Fruit fly (Drosophila melanogaster) whole organism, embryonic: Measurements from ENCODE around the gene Ir68b.

Experiments
- CG1024 ChIP-seq: fragments of 200-800 bp; sonication (Bioruptor generic); IDR thresholded peaks from 2 replicates; pipeline ENCODE4 v1.3.6; 2022; ENCODE audit warnings: missing biosample characterization, missing genetic modification characterization
- CG10274 ChIP-seq: fragments of 200-800 bp; sonication (Bioruptor generic); optimal IDR thresholded peaks from 3 replicates; lab custom pipeline; 2017; ENCODE audit warnings: missing biosample characterization, mild to moderate bottlenecking, missing genetic modification characterization
- CG12219 ChIP-seq: fragments of 200-800 bp; sonication (Bioruptor generic); optimal IDR thresholded peaks from 3 replicates; lab custom pipeline; 2018; ENCODE audit warnings: missing biosample characterization, mild to moderate bottlenecking, missing genetic modification characterization
- CG14965 ChIP-seq: fragments of 200-800 bp; sonication (Bioruptor generic); optimal IDR thresholded peaks from 2 replicates; lab custom pipeline; 2016; ENCODE audit warnings: missing biosample characterization, missing genetic modification characterization, borderline replicate concordance
- CG1647 ChIP-seq: fragments of 200-800 bp; sonication (Bioruptor generic); optimal IDR thresholded peaks from 3 replicates; lab custom pipeline; 2016; ENCODE audit warnings: missing biosample characterization, missing genetic modification characterization
- CG16813 ChIP-seq: fragments of 200-800 bp; sonication (Bioruptor generic); IDR thresholded peaks from 3 replicates; pipeline ENCODE4 v1.3.6; 2022; ENCODE audit warnings: missing biosample characterization, missing genetic modification characterization; ENCODE audit not compliant: partially characterized antibody
- CG17328 ChIP-seq: fragments of 200-800 bp; sonication (Bioruptor generic); IDR thresholded peaks from 2 replicates; pipeline ENCODE4 v1.3.6; 2022; ENCODE audit warnings: missing biosample characterization, missing genetic modification characterization
- CG17385 ChIP-seq: fragments of 200-800 bp; sonication (Bioruptor generic); optimal IDR thresholded peaks from 3 replicates; lab custom pipeline; 2018; ENCODE audit warnings: missing biosample characterization, mild to moderate bottlenecking, missing genetic modification characterization
- CG17568 ChIP-seq: fragments of 200-800 bp; sonication (Bioruptor generic); optimal IDR thresholded peaks from 2 replicates; lab custom pipeline; 2018; ENCODE audit warnings: missing biosample characterization, mild to moderate bottlenecking, missing genetic modification characterization, moderate library complexity
- CG30403 ChIP-seq: fragments of 200-800 bp; sonication (Bioruptor generic); optimal IDR thresholded peaks from 3 replicates; lab custom pipeline; 2016; ENCODE audit warnings: missing biosample characterization, missing genetic modification characterization
- CG3163 ChIP-seq: fragments of 200-800 bp; sonication (Bioruptor generic); optimal IDR thresholded peaks from 3 replicates; lab custom pipeline; 2016; ENCODE audit warnings: missing biosample characterization, missing genetic modification characterization
- CG33557 ChIP-seq: fragments of 200-800 bp; sonication (Bioruptor generic); optimal IDR thresholded peaks from 2 replicates; lab custom pipeline; 2019; ENCODE audit warnings: missing biosample characterization, mild to moderate bottlenecking, missing genetic modification characterization, moderate library complexity
- CG3847 ChIP-seq: fragments of 200-800 bp; sonication (Bioruptor generic); IDR thresholded peaks from 2 replicates; pipeline ENCODE4 v1.3.6; 2022; ENCODE audit warnings: missing biosample characterization, missing genetic modification characterization
- CG4424 ChIP-seq: fragments of 200-800 bp; sonication (Bioruptor generic); optimal IDR thresholded peaks from 3 replicates; lab custom pipeline; 2016; ENCODE audit warnings: missing biosample characterization, missing genetic modification characterization
- CG4730 ChIP-seq: fragments of 200-800 bp; sonication (Bioruptor generic); IDR thresholded peaks from 2 replicates; pipeline ENCODE4 v1.3.6; 2022; ENCODE audit warnings: missing biosample characterization, missing genetic modification characterization
- CG6654 ChIP-seq: fragments of 200-800 bp; sonication (Bioruptor generic); optimal IDR thresholded peaks from 2 replicates; lab custom pipeline; 2017; ENCODE audit warnings: missing biosample characterization, mild to moderate bottlenecking, missing genetic modification characterization
- CG8089 ChIP-seq: fragments of 200-800 bp; sonication (Bioruptor generic); optimal IDR thresholded peaks from 3 replicates; lab custom pipeline; 2016; ENCODE audit warnings: missing biosample characterization, missing genetic modification characterization
- CTCF ChIP-seq: fragments of 200-800 bp; sonication (Bioruptor generic); optimal IDR thresholded peaks from 2 replicates; lab custom pipeline; 2017; ENCODE audit warnings: missing biosample characterization, mild to moderate bottlenecking, missing genetic modification characterization, moderate library complexity
- D ChIP-seq, 2 experiments: fragments of 200-800 bp in 1 of 2; fragments of >200 bp in 1 of 2; sonication (Bioruptor generic) in 1 of 2; optimal IDR thresholded peaks; 2 replicates in 1 of 2; 3 replicates in 1 of 2; lab custom pipeline; 2017; ENCODE audit warnings: mild to moderate bottlenecking in 1 of 2, missing biosample characterization in 1 of 2, missing genetic modification characterization in 1 of 2, missing genetic modification reagents in 1 of 2
- D19A ChIP-seq: fragments of 200-800 bp; optimal IDR thresholded peaks from 3 replicates; lab custom pipeline; 2019; ENCODE audit warnings: missing biosample characterization, mild to moderate bottlenecking, missing genetic modification characterization, moderate library complexity
- Dbx ChIP-seq: fragments of 200-800 bp; sonication (Bioruptor generic); IDR thresholded peaks from 3 replicates; pipeline ENCODE4 v1.3.6; 2022; ENCODE audit warnings: missing biosample characterization, missing genetic modification characterization
- Dip2 ChIP-seq: fragments of 200-800 bp; sonication (Bioruptor generic); IDR thresholded peaks from 2 replicates; pipeline ENCODE4 v1.3.6; 2022; ENCODE audit warnings: missing biosample characterization, missing genetic modification characterization
- Dp ChIP-seq: fragments of 200-800 bp; sonication (Bioruptor generic); optimal IDR thresholded peaks from 2 replicates; lab custom pipeline; 2018; ENCODE audit warnings: missing biosample characterization, mild to moderate bottlenecking, missing genetic modification characterization, moderate library complexity
- HmgD ChIP-seq: fragments of 200-800 bp; sonication (Bioruptor generic); optimal IDR thresholded peaks from 3 replicates; lab custom pipeline; 2016; ENCODE audit warnings: missing biosample characterization, missing genetic modification characterization
- Hr3 ChIP-seq: fragments of 200-800 bp; sonication (Bioruptor generic); optimal IDR thresholded peaks from 3 replicates; lab custom pipeline; 2016; ENCODE audit warnings: missing biosample characterization, missing genetic modification characterization
- MBD-R2 ChIP-seq: fragments of 200-800 bp; sonication (Bioruptor generic); IDR thresholded peaks from 2 replicates; pipeline ENCODE4 v1.3.6; 2022; ENCODE audit warnings: missing biosample characterization, missing genetic modification characterization
- MTF-1 ChIP-seq: fragments of 200-800 bp; sonication (Bioruptor generic); optimal IDR thresholded peaks from 2 replicates; lab custom pipeline; 2018; ENCODE audit warnings: missing biosample characterization, mild to moderate bottlenecking, missing genetic modification characterization, borderline replicate concordance
- Sox102F ChIP-seq: fragments of 200-800 bp; sonication (Bioruptor generic); optimal IDR thresholded peaks from 2 replicates; lab custom pipeline; 2018; ENCODE audit warnings: missing biosample characterization, mild to moderate bottlenecking, missing genetic modification characterization, moderate library complexity
- al ChIP-seq: fragments of 200-800 bp; sonication (Bioruptor generic); IDR thresholded peaks from 2 replicates; pipeline ENCODE4 v1.3.6; 2022; ENCODE audit warnings: missing biosample characterization, missing genetic modification characterization
- cato ChIP-seq: fragments of 200-800 bp; sonication (Bioruptor generic); optimal IDR thresholded peaks from 2 replicates; lab custom pipeline; 2016; ENCODE audit warnings: missing biosample characterization, missing genetic modification characterization, borderline replicate concordance
- chif ChIP-seq, 2 experiments: fragments of 200-800 bp; sonication (Bioruptor generic); optimal IDR thresholded peaks; 3 replicates each; lab custom pipeline; 2016; ENCODE audit warnings: missing biosample characterization in 2 of 2, missing genetic modification characterization in 2 of 2
- dmrt11E ChIP-seq: fragments of 200-800 bp; sonication (Bioruptor generic); optimal IDR thresholded peaks from 3 replicates; lab custom pipeline; 2018; ENCODE audit warnings: missing biosample characterization, mild to moderate bottlenecking, missing genetic modification characterization, moderate library complexity
- eyg ChIP-seq: fragments of 200-800 bp; sonication (Bioruptor generic); optimal IDR thresholded peaks from 3 replicates; lab custom pipeline; 2016; ENCODE audit warnings: missing biosample characterization, missing genetic modification characterization
- fd3F ChIP-seq: fragments of 200-800 bp; sonication (Bioruptor generic); optimal IDR thresholded peaks from 2 replicates; lab custom pipeline; 2018; ENCODE audit warnings: missing biosample characterization, mild to moderate bottlenecking, missing genetic modification characterization, moderate library complexity
- gro ChIP-seq: fragments of 200-800 bp; sonication (Bioruptor generic); optimal IDR thresholded peaks from 2 replicates; lab custom pipeline; 2016; ENCODE audit warnings: missing biosample characterization, missing genetic modification characterization
- gt ChIP-seq: fragments of 200-800 bp; sonication (Bioruptor generic); IDR thresholded peaks from 2 replicates; pipeline ENCODE4 v1.3.6; 2022; ENCODE audit warnings: missing biosample characterization, missing genetic modification characterization
- kah ChIP-seq: fragments of 200-800 bp; sonication (Bioruptor generic); optimal IDR thresholded peaks from 2 replicates; lab custom pipeline; 2018; ENCODE audit warnings: missing biosample characterization, mild to moderate bottlenecking, missing genetic modification characterization
- kni ChIP-seq: fragments of 200-800 bp; sonication (Bioruptor generic); optimal IDR thresholded peaks from 3 replicates; lab custom pipeline; 2017; ENCODE audit warnings: mild to moderate bottlenecking, missing biosample characterization, missing genetic modification reagents, missing genetic modification characterization
- lab ChIP-seq: fragments of 200-800 bp; sonication (Bioruptor generic); optimal IDR thresholded peaks from 3 replicates; lab custom pipeline; 2017; ENCODE audit warnings: missing biosample characterization, missing genetic modification characterization, mild to moderate bottlenecking, moderate library complexity, missing genetic modification reagents
- odd ChIP-seq: fragments of 200-800 bp; sonication (Bioruptor generic); optimal IDR thresholded peaks from 2 replicates; lab custom pipeline; 2017; ENCODE audit warnings: missing biosample characterization, mild to moderate bottlenecking, missing genetic modification characterization
- pb ChIP-seq: fragments of 200-800 bp; sonication (Bioruptor generic); optimal IDR thresholded peaks from 3 replicates; lab custom pipeline; 2016; ENCODE audit warnings: missing biosample characterization, missing genetic modification characterization
- psq ChIP-seq: fragments of 200-800 bp; sonication (Bioruptor generic); optimal IDR thresholded peaks from 2 replicates; lab custom pipeline; 2017; ENCODE audit warnings: missing biosample characterization, missing genetic modification characterization
- sc ChIP-seq, 3 experiments: fragments of >200 bp in 2 of 3; fragments of 200-800 bp in 1 of 3; sonication (Bioruptor generic) in 1 of 3; optimal IDR thresholded peaks; 2 replicates in 2 of 3; 3 replicates in 1 of 3; lab custom pipeline; 2017; ENCODE audit warnings: mild to moderate bottlenecking in 1 of 3, missing biosample characterization in 1 of 3, missing genetic modification characterization in 1 of 3, missing genetic modification reagents in 1 of 3
- sna ChIP-seq: fragments of 200-800 bp; sonication (Bioruptor generic); IDR thresholded peaks from 2 replicates; pipeline ENCODE4 v1.3.6; 2022; ENCODE audit warnings: missing biosample characterization, missing genetic modification characterization; ENCODE audit not compliant: partially characterized antibody
- tgo ChIP-seq: fragments of 200-800 bp; sonication (Bioruptor generic); IDR thresholded peaks from 3 replicates; pipeline ENCODE4 v1.3.6; 2022; ENCODE audit warnings: missing biosample characterization, missing genetic modification characterization
- trh ChIP-seq: fragments of 200-800 bp; sonication (Bioruptor generic); optimal IDR thresholded peaks from 2 replicates; lab custom pipeline; 2016; ENCODE audit warnings: missing biosample characterization, missing genetic modification characterization
- ttk ChIP-seq: fragments of 200-800 bp; sonication (Bioruptor generic); IDR thresholded peaks from 2 replicates; pipeline ENCODE4 v2.1.2; 2022; ENCODE audit warnings: missing biosample characterization, missing genetic modification characterization
- wdn ChIP-seq: fragments of 200-800 bp; sonication (Bioruptor generic); IDR thresholded peaks from 2 replicates; pipeline ENCODE4 v1.3.6; 2022; ENCODE audit warnings: missing biosample characterization, missing genetic modification characterization
- wor ChIP-seq: fragments of 200-800 bp; sonication (Bioruptor generic); IDR thresholded peaks from 2 replicates; pipeline ENCODE4 v1.3.6; 2022; ENCODE audit warnings: missing biosample characterization, missing genetic modification characterization
- zen2 ChIP-seq: fragments of 200-800 bp; sonication (Bioruptor generic); IDR thresholded peaks from 3 replicates; pipeline ENCODE4 v1.3.6; 2022; ENCODE audit warnings: missing biosample characterization, missing genetic modification characterization; ENCODE audit not compliant: partially characterized antibody

Ir68b gene

dm6 chr3L:12139232-12139698, 12.1 kb upstream of the Ir68b start (continued):
- TF ChIP-seq gt (GFP tag; lab: Robert Waterston, UW) (no peak), MTF-1 (GFP tag; lab: Kevin White, UChicago) (no peak), CG4424 (peak; percentile 44), Sox102F (no peak), zen2 (GFP tag; lab: Robert Waterston, UW) (no peak), CG1024 (GFP tag; lab: Robert Waterston, UW) (no peak), kni (GFP tag; lab: Kevin White, UChicago) (no peak), lab (GFP tag; lab: Kevin White, UChicago) (peak; percentile 70), CG17328 (0 out of 2 replicates have a peak, but pooled peaks have one; percentile 26), CG17568 (no peak), CG14965 (GFP tag; lab: Kevin White, UChicago) (no peak), psq (GFP tag; lab: Kevin White, UChicago) (no peak), eyg (GFP tag; lab: Kevin White, UChicago) (no peak), fd3F (GFP tag; lab: Kevin White, UChicago) (peak; percentile 31), CG30403 (peak; percentile 56), CTCF (no peak), D (optimal IDR thresholded peaks at IDR 0.05; lab: Kevin White, UChicago) (no peak), D (GFP tag; optimal IDR thresholded peaks at IDR 0.05; lab: Kevin White, UChicago) (peak; percentile 35), CG4730 (no peak), trh (GFP tag; lab: Kevin White, UChicago) (no peak), CG16813 (no peak), chif (GFP tag; optimal IDR thresholded peaks at IDR 0.05; lab: Kevin White, UChicago) (no peak), al (GFP tag; lab: Robert Waterston, UW) (0 out of 2 replicates have a peak, but pooled peaks have one; percentile 11), odd (peak; percentile 19), wor (GFP tag; lab: Robert Waterston, UW) (no peak), Dp (no peak), D19A (tag; lab: Kevin White, UChicago) (peak; percentile 17), tgo (GFP tag; lab: Robert Waterston, UW) (peak; percentile 50; the same call in 2 of the 3 replicates), dmrt11E (tag; lab: Kevin White, UChicago) (no peak), CG12219 (GFP tag; lab: Kevin White, UChicago) (peak; percentile 32), Dip2 (GFP tag; lab: Robert Waterston, UW) (no peak), sna (GFP tag; lab: Robert Waterston, UW) (no peak), wdn (no peak), CG8089 (GFP tag; lab: Kevin White, UChicago) (peak; percentile 8), MBD-R2 (no peak), Hr3 (GFP tag; lab: Kevin White, UChicago) (peak; percentile 16), kah (no peak), CG3847 (GFP tag; lab: Robert Waterston, UW) (no peak), cato (GFP tag; lab: Kevin White, UChicago) (no peak), gro (GFP tag; lab: Kevin White, UChicago) (peak; percentile 56), pb (GFP tag; lab: Kevin White, UChicago) (peak; percentile 15), CG10274 (GFP tag; lab: Kevin White, UChicago) (peak; percentile 34), ttk (0 out of 2 replicates have a peak, but pooled peaks have one; percentile 44), sc (optimal IDR thresholded peaks at IDR 0.05; lab: Kevin White, UChicago) (no peak), sc (GFP tag; optimal IDR thresholded peaks at IDR 0.05; lab: Kevin White, UChicago) (no peak), CG33557 (GFP tag; lab: Kevin White, UChicago) (peak; percentile 2), CG17385 (GFP tag; lab: Kevin White, UChicago) (peak; percentile 52), Dbx (no peak), CG1647 (GFP tag; lab: Kevin White, UChicago) (peak; percentile 7), HmgD (GFP tag; lab: Kevin White, UChicago) (no peak), CG6654 (no peak), CG3163 (GFP tag; lab: Kevin White, UChicago) (no peak)
